Worm (Caenorhabditis elegans) whole organism, L3 larva: Measurements from ENCODE around the gene C48D1.1.

Source experiments
- aly-2 ChIP-seq: fragments of 150-350 bp; optimal IDR thresholded peaks from 2 replicates; lab custom pipeline; 2014; ENCODE audit warnings: missing biosample characterization, missing genetic modification characterization
- ama-1 ChIP-seq: fragments of 150-350 bp; optimal IDR thresholded peaks from 2 replicates; lab custom pipeline; 2018
- ceh-82 ChIP-seq: fragments of 150-350 bp; optimal IDR thresholded peaks from 2 replicates; lab custom pipeline; 2014; ENCODE audit warnings: missing biosample characterization, missing genetic modification characterization
- elt-3 ChIP-seq, 3 experiments: fragments of 150-350 bp in 1 of 3; sonication (generic microtip) in 2 of 3; optimal IDR thresholded peaks; 2 replicates in 2 of 3; 4 replicates in 1 of 3; lab custom pipeline; 2014 to 2017; ENCODE audit warnings: missing biosample characterization in 3 of 3, missing genetic modification characterization in 3 of 3
- fkh-10 ChIP-seq: sonication (generic microtip); optimal IDR thresholded peaks from 2 replicates; lab custom pipeline; 2017; ENCODE audit warnings: missing biosample characterization, missing genetic modification reagents, missing genetic modification characterization
- nhr-237 ChIP-seq: fragments of 150-350 bp; optimal IDR thresholded peaks from 2 replicates; lab custom pipeline; 2014; ENCODE audit warnings: missing biosample characterization, missing genetic modification characterization
- nhr-77 ChIP-seq: fragments of 150-350 bp; optimal IDR thresholded peaks from 2 replicates; lab custom pipeline; 2014; ENCODE audit warnings: missing biosample characterization, missing genetic modification characterization
- pqm-1 ChIP-seq: fragments of 150-350 bp; optimal IDR thresholded peaks from 2 replicates; lab custom pipeline; 2017; ENCODE audit warnings: missing biosample characterization, missing genetic modification characterization, inconsistent platforms
- unc-39 ChIP-seq: sonication (generic microtip); optimal IDR thresholded peaks from 4 replicates; lab custom pipeline; 2017; ENCODE audit warnings: missing biosample characterization, missing genetic modification characterization

ce11 chrIV:13179295-13179694 is 17.9 kb downstream of the C48D1.1 start, which contains the start of gene lev-1:
- TF ChIP-seq pqm-1 (no peak), elt-3 (tag; optimal IDR thresholded peaks at IDR 0.05; lab: Kevin White, UChicago) (no peak), nhr-237 (no peak), ceh-82 (tag; lab: Kevin White, UChicago) (no peak), fkh-10 (GFP tag; lab: Kevin White, UChicago) (no peak), unc-39 (tag; lab: Kevin White, UChicago) (no peak), ama-1 (lab: Kevin White, UChicago) (no peak), nhr-77 (tag; lab: Kevin White, UChicago) (no peak), aly-2 (tag; lab: Kevin White, UChicago) (no peak)
